Worm (Caenorhabditis elegans) whole organism, L3 larva: ENCODE data around the gene ptrg-1.

ENCODE experiments used
- R02D3.7 ChIP-seq: fragments of 150-350 bp; optimal IDR thresholded peaks from 2 replicates; lab custom pipeline; 2014; ENCODE audit warnings: missing biosample characterization, missing genetic modification characterization
- ama-1 ChIP-seq: fragments of 150-350 bp; optimal IDR thresholded peaks from 2 replicates; lab custom pipeline; 2018
- ceh-16 ChIP-seq: sonication (generic microtip); optimal IDR thresholded peaks from 2 replicates; lab custom pipeline; 2017; ENCODE audit warnings: missing biosample characterization, missing genetic modification characterization
- lin-39 ChIP-seq: fragments of 150-350 bp; optimal IDR thresholded peaks from 2 replicates; lab custom pipeline; 2018; ENCODE audit warnings: missing biosample characterization, missing genetic modification reagents, missing genetic modification characterization
- mdl-1 ChIP-seq: fragments of 150-350 bp; optimal IDR thresholded peaks from 2 replicates; lab custom pipeline; 2014; ENCODE audit warnings: missing biosample characterization, missing genetic modification characterization
- nhr-12 ChIP-seq: fragments of 150-350 bp; optimal IDR thresholded peaks from 2 replicates; lab custom pipeline; 2014; ENCODE audit warnings: missing biosample characterization, missing genetic modification characterization
- nhr-237 ChIP-seq: fragments of 150-350 bp; optimal IDR thresholded peaks from 2 replicates; lab custom pipeline; 2014; ENCODE audit warnings: missing biosample characterization, missing genetic modification characterization
- nhr-25 ChIP-seq: sonication (generic microtip); optimal IDR thresholded peaks from 2 replicates; lab custom pipeline; 2017; ENCODE audit warnings: missing biosample characterization, missing genetic modification characterization
- pqm-1 ChIP-seq: fragments of 150-350 bp; optimal IDR thresholded peaks from 2 replicates; lab custom pipeline; 2017; ENCODE audit warnings: missing biosample characterization, missing genetic modification characterization, inconsistent platforms
- skn-1 ChIP-seq: fragments of 150-350 bp; optimal IDR thresholded peaks from 2 replicates; lab custom pipeline; 2014; ENCODE audit warnings: missing biosample characterization, missing genetic modification characterization
- unc-62 ChIP-seq: fragments of 150-350 bp; sonication (generic microtip); optimal IDR thresholded peaks from 4 replicates; lab custom pipeline; 2014; ENCODE audit warnings: missing biosample characterization, missing genetic modification reagents, missing genetic modification characterization
- ztf-4 ChIP-seq: fragments of 150-350 bp; optimal IDR thresholded peaks from 2 replicates; lab custom pipeline; 2014; ENCODE audit warnings: missing biosample characterization, missing genetic modification characterization

DNA sequence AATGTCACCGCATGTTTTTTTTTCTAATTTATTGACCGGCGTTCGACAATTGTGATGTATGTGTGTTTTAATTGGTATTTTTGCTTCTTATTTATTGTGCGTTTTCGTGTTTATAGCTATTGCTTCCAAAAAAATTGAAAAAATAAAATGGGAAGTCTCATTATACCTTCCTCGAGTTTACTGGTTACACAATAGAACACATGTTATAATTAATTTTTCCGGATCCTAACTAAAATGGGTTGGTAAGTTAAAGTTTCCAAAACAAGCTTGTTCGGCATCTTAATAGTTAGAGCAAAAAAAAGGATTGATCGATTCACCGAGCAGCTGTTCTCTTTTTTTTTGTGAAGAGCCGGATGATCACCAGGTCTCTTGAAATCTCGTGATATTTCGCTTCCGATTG, 38.8 kb downstream of the ptrg-1 start, which contains the start of gene ttr-54:
- TF ChIP-seq pqm-1 (tag; lab: Kevin White, UChicago), result no peak
- TF ChIP-seq ama-1, result no peak
- TF ChIP-seq nhr-12, result no peak
- no peak for TF ChIP-seq unc-62 (GFP tag; lab: Kevin White, UChicago)
- TF ChIP-seq nhr-25 (tag; lab: Kevin White, UChicago), result no peak
- TF ChIP-seq R02D3.7 (tag; lab: Kevin White, UChicago), result no peak
- TF ChIP-seq nhr-237, result no peak
- no peak for TF ChIP-seq skn-1
- TF ChIP-seq ztf-4 (tag; lab: Kevin White, UChicago), result no peak
- TF ChIP-seq ceh-16 (tag; lab: Kevin White, UChicago), result no peak
- TF ChIP-seq mdl-1 (tag; lab: Kevin White, UChicago), result no peak
- no peak for TF ChIP-seq lin-39 (tag; lab: Kevin White, UChicago)
